Fruit fly (Drosophila melanogaster): Measurements from ENCODE around the gene Nmdmc.

The Nmdmc gene

DNA sequence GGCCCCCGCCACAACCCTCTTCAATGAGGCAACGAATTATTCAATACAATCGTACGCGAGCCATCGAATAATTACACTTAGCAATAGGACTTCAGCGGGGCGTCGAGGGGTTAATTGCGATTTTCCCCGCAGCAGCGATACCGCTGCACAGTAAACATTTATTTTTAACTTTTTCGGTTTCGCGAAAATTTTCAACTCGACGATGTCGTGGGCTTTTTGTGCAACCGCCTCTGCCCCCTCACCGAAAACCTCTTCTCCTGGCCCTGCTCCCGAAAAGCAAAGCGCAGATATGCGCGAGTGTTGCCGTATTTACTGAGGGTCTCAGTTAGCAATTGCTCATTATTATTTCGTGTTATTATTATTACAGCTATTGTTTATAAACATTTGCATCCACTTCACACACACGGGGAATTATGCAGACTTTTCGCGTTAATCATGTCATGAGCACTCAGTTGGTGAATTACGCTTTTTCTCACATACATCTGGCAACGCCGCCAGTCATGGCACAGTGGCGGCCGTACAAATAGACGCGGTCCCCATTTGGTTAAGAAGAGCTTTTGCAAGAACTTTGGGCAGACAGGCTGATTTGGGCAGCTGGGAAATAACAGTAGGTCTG, 36.5 kb downstream of the Nmdmc start (continued):
- TF ChIP-seq CG12104 (GFP tag; optimal IDR thresholded peaks at IDR 0.05) (peak; percentile 53), Dref (GFP tag; IDR thresholded peaks at IDR 0.05) (0 out of 2 replicates have a peak, but pooled peaks have one; percentile 23), Usf (GFP tag; optimal IDR thresholded peaks at IDR 0.05) (no peak), Ada2b (GFP tag; IDR thresholded peaks at IDR 0.05) (0 out of 2 replicates have a peak, but pooled peaks have one; percentile 31), CG33213 (GFP tag; optimal IDR thresholded peaks at IDR 0.05) (peak; percentile 22), CG30020 (tag; optimal IDR thresholded peaks at IDR 0.05) (peak; percentile 16), CG3281 (GFP tag; optimal IDR thresholded peaks at IDR 0.05) (peak; percentile 57), dmrt99B (tag; optimal IDR thresholded peaks at IDR 0.05) (no peak), CG12155 (GFP tag; optimal IDR thresholded peaks at IDR 0.05) (peak; percentile 36), sens (GFP tag) (peak; percentile 93), wdn (GFP tag; IDR thresholded peaks at IDR 0.05) (no peak), CG7987 (GFP tag; optimal IDR thresholded peaks at IDR 0.05) (peak; percentile 65), bab2 (GFP tag; optimal IDR thresholded peaks at IDR 0.05) (peak; percentile 38), kni (GFP tag; optimal IDR thresholded peaks at IDR 0.05) (peak; percentile 57), Nf-YC (tag; optimal IDR thresholded peaks at IDR 0.05) (peak; percentile 67), CG11247 (GFP tag; IDR thresholded peaks at IDR 0.05) (0 out of 2 replicates have a peak, but pooled peaks have one; percentile 35), unpg (GFP tag; optimal IDR thresholded peaks at IDR 0.05) (peak; percentile 43), Med (GFP tag) (peak; percentile 91), CG8478 (optimal IDR thresholded peaks at IDR 0.05) (no peak), Ptx1 (GFP tag; IDR thresholded peaks at IDR 0.05) (peak; percentile 30; the same call in 1 of the 2 replicates), salm (tag; optimal IDR thresholded peaks at IDR 0.05) (no peak), chm (GFP tag; IDR thresholded peaks at IDR 0.05) (peak; percentile 57; the same call in 1 of the 2 replicates), CG13775 (GFP tag; optimal IDR thresholded peaks at IDR 0.05) (peak; percentile 39), pho (GFP tag; optimal IDR thresholded peaks at IDR 0.05) (peak; percentile 63), trh (GFP tag; optimal IDR thresholded peaks at IDR 0.05) (no peak), so (GFP tag; IDR thresholded peaks at IDR 0.05) (peak; percentile 40; the same call in 1 of the 3 replicates), CG3847 (GFP tag; IDR thresholded peaks at IDR 0.05) (peak; percentile 62), dysf (GFP tag; IDR thresholded peaks at IDR 0.05) (peak; percentile 49; the same call in 1 of the 3 replicates), B-H2 (GFP tag; optimal IDR thresholded peaks at IDR 0.05) (peak; percentile 58), HLHmδ (GFP tag; optimal IDR thresholded peaks at IDR 0.05) (no peak), Rfx (GFP tag; IDR thresholded peaks at IDR 0.05) (peak; percentile 56), CG12744 (GFP tag; optimal IDR thresholded peaks at IDR 0.05) (peak; percentile 27), CG1233 (GFP tag; optimal IDR thresholded peaks at IDR 0.05) (peak; percentile 10), CG4707 (GFP tag; optimal IDR thresholded peaks at IDR 0.05) (no peak), CG17328 (GFP tag; IDR thresholded peaks at IDR 0.05) (peak; percentile 46; the same call in 1 of the 2 replicates), CG9932 (GFP tag; IDR thresholded peaks at IDR 0.05) (peak; percentile 58), Hmr (GFP tag; optimal IDR thresholded peaks at IDR 0.05) (no peak), Six4 (GFP tag; optimal IDR thresholded peaks at IDR 0.05) (peak; percentile 57), CG4282 (GFP tag; optimal IDR thresholded peaks at IDR 0.05) (no peak), lov (optimal IDR thresholded peaks at IDR 0.05) (no peak), lov (GFP tag; IDR thresholded peaks at IDR 0.05) (no peak), hkb (optimal IDR thresholded peaks at IDR 0.05) (peak; percentile 33), hkb (GFP tag; IDR thresholded peaks at IDR 0.05) (0 out of 2 replicates have a peak, but pooled peaks have one; percentile 12), gfzf (GFP tag; optimal IDR thresholded peaks at IDR 0.05) (peak; percentile 14), CrebB (tag; optimal IDR thresholded peaks at IDR 0.05) (peak; percentile 24), her (GFP tag; optimal IDR thresholded peaks at IDR 0.05) (peak; percentile 19), emc (GFP tag; optimal IDR thresholded peaks at IDR 0.05) (no peak), lab (GFP tag; optimal IDR thresholded peaks at IDR 0.05) (no peak), Dek (tag; optimal IDR thresholded peaks at IDR 0.05) (peak; percentile 52), disco-r (GFP tag; optimal IDR thresholded peaks at IDR 0.05) (peak; percentile 45), Nf-YB (GFP tag; optimal IDR thresholded peaks at IDR 0.05) (peak; percentile 28)

Data from whole organism, embryonic.